Worm (Caenorhabditis elegans): ENCODE results near the gene F54D5.24.
A peak's percentile ranks its signal among the peaks of the same experiment; 100 is the strongest.

Gene F54D5.24

ce11 chrII:11537115-11537514 lies 18.6 kb upstream of the F54D5.24 start:
- TF ChIP-seq unc-55 (GFP tag; optimal IDR thresholded peaks at IDR 0.05) (no peak), ahr-1 (tag; optimal IDR thresholded peaks at IDR 0.05) (no peak), nhr-11 (tag; optimal IDR thresholded peaks at IDR 0.05) (no peak), zip-5 (tag; optimal IDR thresholded peaks at IDR 0.05) (no peak), K02D7.2 (tag; optimal IDR thresholded peaks at IDR 0.05) (no peak), hlh-15 (tag; optimal IDR thresholded peaks at IDR 0.05) (no peak), ceh-30 (tag; optimal IDR thresholded peaks at IDR 0.05) (no peak), ceh-9 (tag; optimal IDR thresholded peaks at IDR 0.05) (no peak), unc-86 (tag; optimal IDR thresholded peaks at IDR 0.05) (no peak), syd-9 (tag; optimal IDR thresholded peaks at IDR 0.05) (peak; percentile 32), T23F11.4 (GFP tag; optimal IDR thresholded peaks at IDR 0.05) (peak; percentile 5), pax-1 (tag; optimal IDR thresholded peaks at IDR 0.05) (peak; percentile 28), hlh-6 (tag; optimal IDR thresholded peaks at IDR 0.05) (no peak), ceh-19 (GFP tag; optimal IDR thresholded peaks at IDR 0.05) (peak; percentile 58), che-1 (tag; optimal IDR thresholded peaks at IDR 0.05) (no peak), pros-1 (tag; optimal IDR thresholded peaks at IDR 0.05) (no peak), ceh-22 (tag; optimal IDR thresholded peaks at IDR 0.05) (no peak), ceh-24 (tag; optimal IDR thresholded peaks at IDR 0.05) (no peak), hlh-13 (GFP tag; optimal IDR thresholded peaks at IDR 0.05) (no peak), odd-2 (tag; optimal IDR thresholded peaks at IDR 0.05) (no peak), elt-4 (tag; optimal IDR thresholded peaks at IDR 0.05) (no peak), ceh-2 (tag; optimal IDR thresholded peaks at IDR 0.05) (peak; percentile 31), fax-1 (tag; optimal IDR thresholded peaks at IDR 0.05) (no peak), lin-11 (tag; optimal IDR thresholded peaks at IDR 0.05) (no peak), ama-1 (optimal IDR thresholded peaks at IDR 0.05) (no peak), ceh-48 (tag; optimal IDR thresholded peaks at IDR 0.05) (peak; percentile 22), ttx-3 (tag; optimal IDR thresholded peaks at IDR 0.05) (no peak), hlh-8 (tag; optimal IDR thresholded peaks at IDR 0.05) (no peak), elt-2 (tag; optimal IDR thresholded peaks at IDR 0.05) (no peak), Y22D7AL.16 (tag; optimal IDR thresholded peaks at IDR 0.05) (no peak), lim-6 (tag; optimal IDR thresholded peaks at IDR 0.05) (no peak), fkh-10 (GFP tag; optimal IDR thresholded peaks at IDR 0.05) (no peak), ref-2 (tag; optimal IDR thresholded peaks at IDR 0.05) (peak; percentile 52), unc-42 (tag; optimal IDR thresholded peaks at IDR 0.05) (no peak), pat-9 (tag; optimal IDR thresholded peaks at IDR 0.05) (no peak), ets-4 (tag; optimal IDR thresholded peaks at IDR 0.05) (no peak), sdc-2 (tag; optimal IDR thresholded peaks at IDR 0.05) (no peak), ztf-16 (tag; optimal IDR thresholded peaks at IDR 0.05) (no peak), F13H6.1 (tag; optimal IDR thresholded peaks at IDR 0.05) (no peak), npax-4 (tag; optimal IDR thresholded peaks at IDR 0.05) (no peak), hlh-30 (tag; optimal IDR thresholded peaks at IDR 0.05; ENCODE audit: insufficient read depth) (peak; percentile 80), dve-1 (tag; optimal IDR thresholded peaks at IDR 0.05) (no peak), tbx-7 (tag; optimal IDR thresholded peaks at IDR 0.05) (no peak), unc-3 (GFP tag; conservative IDR thresholded peaks at IDR 0.05) (no peak), unc-3 (tag; optimal IDR thresholded peaks at IDR 0.05) (no peak), pha-4 (tag; optimal IDR thresholded peaks at IDR 0.05) (no peak), ceh-31 (tag; optimal IDR thresholded peaks at IDR 0.05) (peak; percentile 66), ceh-14 (tag; optimal IDR thresholded peaks at IDR 0.05) (peak; percentile 16), tbx-2 (tag; optimal IDR thresholded peaks at IDR 0.05) (peak; percentile 13), ceh-34 (tag; optimal IDR thresholded peaks at IDR 0.05) (peak; percentile 78), nhr-232 (tag; optimal IDR thresholded peaks at IDR 0.05) (no peak), sox-2 (GFP tag; IDR thresholded peaks at IDR 0.05) (no peak), madf-2 (tag; optimal IDR thresholded peaks at IDR 0.05) (no peak), gmeb-2 (tag; optimal IDR thresholded peaks at IDR 0.05) (no peak), eyg-1 (tag; optimal IDR thresholded peaks at IDR 0.05) (peak; percentile 60), fkh-6 (tag; optimal IDR thresholded peaks at IDR 0.05) (no peak)
